Fruit fly (Drosophila melanogaster) whole organism, wandering third instar larva: ENCODE results near the gene mTTF.

Experiments used
- Abd-B ChIP-seq: fragments of >200 bp; optimal IDR thresholded peaks from 2 replicates; lab custom pipeline; 2017; ENCODE audit warnings: missing biosample characterization, missing genetic modification characterization
- GATAd ChIP-seq: sonication (Bioruptor generic); optimal IDR thresholded peaks from 2 replicates; lab custom pipeline; 2016; ENCODE audit warnings: missing biosample characterization, missing genetic modification characterization
- HLH106 ChIP-seq: fragments of 200-800 bp; optimal IDR thresholded peaks from 3 replicates; lab custom pipeline; 2019; ENCODE audit warnings: missing biosample characterization, mild to moderate bottlenecking, missing genetic modification characterization, moderate library complexity
- Hr83 ChIP-seq: fragments of 200-300 bp; sonication (Bioruptor generic); optimal IDR thresholded peaks from 2 replicates; lab custom pipeline; 2016; ENCODE audit warnings: missing biosample characterization, mild to moderate bottlenecking, missing genetic modification characterization, moderate library complexity; ENCODE audit not compliant: poor library complexity, severe bottlenecking
- Mio ChIP-seq: sonication (Bioruptor generic); optimal IDR thresholded peaks from 2 replicates; lab custom pipeline; 2016; ENCODE audit warnings: missing biosample characterization, missing genetic modification characterization
- br ChIP-seq: fragments of 200-800 bp; sonication (Bioruptor generic); optimal IDR thresholded peaks from 2 replicates; lab custom pipeline; 2016; ENCODE audit warnings: missing biosample characterization, missing genetic modification characterization
- dmrt93B ChIP-seq: fragments of 200-800 bp; sonication (Bioruptor generic); optimal IDR thresholded peaks from 2 replicates; lab custom pipeline; 2018; ENCODE audit warnings: missing biosample characterization, mild to moderate bottlenecking, missing genetic modification characterization
- foxo ChIP-seq, 2 experiments: fragments of 200-800 bp; sonication (Bioruptor generic); optimal IDR thresholded peaks; 2 replicates in 1 of 2; 3 replicates in 1 of 2; lab custom pipeline; 2016 to 2017; ENCODE audit warnings: missing biosample characterization in 2 of 2, missing genetic modification characterization in 2 of 2
- h ChIP-seq: fragments of 200-800 bp; sonication (Bioruptor generic); optimal IDR thresholded peaks from 3 replicates; lab custom pipeline; 2016; ENCODE audit warnings: missing biosample characterization, mild to moderate bottlenecking, missing genetic modification characterization
- pan ChIP-seq: fragments of >200 bp; optimal IDR thresholded peaks from 2 replicates; lab custom pipeline; 2017

- TF ChIP-seq foxo (GFP tag; optimal IDR thresholded peaks at IDR 0.05; lab: Kevin White, UChicago) (no peak), Mio (GFP tag; lab: Kevin White, UChicago) (no peak), Abd-B (GFP tag; lab: Kevin White, UChicago) (no peak), HLH106 (tag; lab: Kevin White, UChicago) (no peak), Hr83 (GFP tag; lab: Kevin White, UChicago) (no peak), GATAd (GFP tag; lab: Kevin White, UChicago) (no peak), pan (lab: Kevin White, UChicago) (no peak), br (no peak), h (GFP tag; lab: Kevin White, UChicago) (no peak), dmrt93B (GFP tag; lab: Kevin White, UChicago) (no peak)
Measured at dm6 chr2L:14317992-14318391, 30.6 kb downstream of the mTTF start.
